Worm (Caenorhabditis elegans): ENCODE measurements around the gene F22B7.3.
A peak's percentile ranks its signal among the peaks of the same experiment; 100 is the strongest.

F22B7.3 gene

DNA sequence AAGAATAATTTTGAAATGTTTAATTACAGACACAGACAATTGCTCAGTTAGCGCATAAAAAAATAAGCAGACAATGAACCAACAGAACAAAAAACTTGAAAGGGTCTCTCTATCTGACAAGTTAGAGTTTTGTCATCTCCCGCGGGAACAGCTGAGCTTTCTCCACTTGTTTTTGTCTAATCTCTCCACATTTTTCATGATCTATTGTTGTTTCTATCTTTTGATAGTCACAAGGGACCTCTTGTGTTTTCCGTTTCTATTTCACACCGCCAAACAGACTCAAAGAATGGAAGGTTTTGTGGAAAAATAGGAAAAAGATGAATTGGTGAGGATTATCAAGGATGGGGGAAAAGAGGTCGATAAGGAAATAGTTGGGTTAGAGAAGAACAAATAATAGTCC is 11.9 kb upstream of the F22B7.3 start:
- TF ChIP-seq lsy-2 (tag; optimal IDR thresholded peaks at IDR 0.05): peak in 1 of 2 experiments; percentile 46
- TF ChIP-seq ztf-11 (tag; optimal IDR thresholded peaks at IDR 0.05): no peak
- peak; percentile 42 for TF ChIP-seq nhr-71 (tag; optimal IDR thresholded peaks at IDR 0.05)
- peak; percentile 61 for TF ChIP-seq rnt-1 (tag; optimal IDR thresholded peaks at IDR 0.05)
- peak; percentile 73 for TF ChIP-seq lin-14 (GFP tag; optimal IDR thresholded peaks at IDR 0.05)
- TF ChIP-seq egl-27 (tag; optimal IDR thresholded peaks at IDR 0.05): no peak

DNA sequence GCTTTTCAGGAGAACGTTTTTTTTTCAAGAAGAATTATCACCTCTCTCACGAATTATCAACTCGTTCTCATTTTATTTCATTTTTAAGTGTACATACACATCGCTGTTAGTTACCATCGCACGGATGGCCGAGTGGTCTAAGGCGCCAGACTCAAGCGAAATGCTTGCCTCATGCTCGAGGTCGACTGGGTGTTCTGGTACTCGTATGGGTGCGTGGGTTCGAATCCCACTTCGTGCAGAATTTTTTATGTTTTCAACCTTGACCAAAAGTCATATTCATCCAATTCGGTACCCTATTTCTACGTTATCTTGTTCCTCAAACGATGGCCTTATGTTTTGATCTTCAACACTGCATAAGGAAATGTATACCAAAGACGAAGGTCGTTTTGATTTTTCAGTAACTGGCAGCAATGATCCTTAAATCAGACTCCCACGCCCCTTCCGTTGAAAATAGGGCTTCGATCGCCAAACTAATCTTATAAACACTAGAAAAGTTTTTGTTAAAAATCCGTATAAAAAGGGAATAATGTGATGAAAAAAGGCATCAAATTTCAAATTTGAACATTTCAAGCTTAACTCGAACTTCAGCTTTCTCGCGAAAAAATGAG is 9.4 kb upstream of the F22B7.3 start, which contains the start of gene fip-1:
TSS of gene fip-1 (plus strand) at position 558 of the 608 bp plus-strand sequence.
- TF ChIP-seq C16A3.4 (tag; optimal IDR thresholded peaks at IDR 0.05) (no peak), xbp-1 (tag; optimal IDR thresholded peaks at IDR 0.05) (no peak), nhr-71 (tag; optimal IDR thresholded peaks at IDR 0.05) (peak; percentile 22), fkh-8 (tag; optimal IDR thresholded peaks at IDR 0.05) (no peak), lin-35 (GFP tag; optimal IDR thresholded peaks at IDR 0.05) (peak in 1 of 2 experiments; percentile 29), lin-13 (GFP tag; optimal IDR thresholded peaks at IDR 0.05) (no peak), fkh-10 (GFP tag; optimal IDR thresholded peaks at IDR 0.05) (no peak), hlh-17 (GFP tag; optimal IDR thresholded peaks at IDR 0.05; ENCODE audit: borderline replicate concordance) (no peak), zip-4 (GFP tag; optimal IDR thresholded peaks at IDR 0.05) (no peak), snu-23 (GFP tag; optimal IDR thresholded peaks at IDR 0.05) (peak; percentile 0), efl-1 (optimal IDR thresholded peaks at IDR 0.05) (no peak), efl-1 (GFP tag; optimal IDR thresholded peaks at IDR 0.05 in 1 of 2) (peak in 1 of 2 experiments; percentile 87)

DNA sequence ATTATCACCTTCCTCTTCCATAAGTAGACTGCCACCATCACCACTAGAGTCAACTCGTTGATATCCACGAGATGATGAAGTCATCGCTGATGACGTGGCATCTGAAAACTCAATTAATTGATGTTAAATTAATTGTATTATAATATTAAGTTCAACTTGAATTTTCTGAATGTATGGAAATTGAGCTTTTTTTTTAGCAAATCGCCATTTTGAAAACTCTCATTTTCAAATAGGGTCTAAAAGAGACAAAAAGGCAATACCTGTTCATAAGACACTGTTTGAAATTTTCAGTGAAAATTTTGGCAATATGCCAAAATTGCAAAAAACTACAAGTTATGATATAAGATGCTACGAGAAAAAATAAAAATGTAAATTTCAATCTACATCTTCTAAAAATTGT is 5.0 kb upstream of the F22B7.3 start, which contains the start of gene twk-7:
TSS of gene twk-7 (minus strand) at position 101 of the 400 bp plus-strand sequence.
- TF ChIP-seq lsy-2 (tag; optimal IDR thresholded peaks at IDR 0.05): no peak
- no peak for TF ChIP-seq ets-5 (GFP tag; IDR thresholded peaks at IDR 0.05)
- TF ChIP-seq sup-37 (GFP tag; optimal IDR thresholded peaks at IDR 0.05): no peak
- no peak for TF ChIP-seq mef-2 (tag; optimal IDR thresholded peaks at IDR 0.05)
- TF ChIP-seq pag-3 (tag; optimal IDR thresholded peaks at IDR 0.05; ENCODE audit: borderline replicate concordance, insufficient read depth): no peak
- no peak for TF ChIP-seq ceh-82 (tag; optimal IDR thresholded peaks at IDR 0.05)
- TF ChIP-seq zip-4 (GFP tag; optimal IDR thresholded peaks at IDR 0.05): no peak
- no peak for TF ChIP-seq snpc-4 (tag; optimal IDR thresholded peaks at IDR 0.05)
- TF ChIP-seq mab-9 (GFP tag; IDR thresholded peaks at IDR 0.05): no peak
- TF ChIP-seq ztf-4 (tag; optimal IDR thresholded peaks at IDR 0.05): no peak
- TF ChIP-seq C04F5.9 (tag; optimal IDR thresholded peaks at IDR 0.05): no peak

DNA sequence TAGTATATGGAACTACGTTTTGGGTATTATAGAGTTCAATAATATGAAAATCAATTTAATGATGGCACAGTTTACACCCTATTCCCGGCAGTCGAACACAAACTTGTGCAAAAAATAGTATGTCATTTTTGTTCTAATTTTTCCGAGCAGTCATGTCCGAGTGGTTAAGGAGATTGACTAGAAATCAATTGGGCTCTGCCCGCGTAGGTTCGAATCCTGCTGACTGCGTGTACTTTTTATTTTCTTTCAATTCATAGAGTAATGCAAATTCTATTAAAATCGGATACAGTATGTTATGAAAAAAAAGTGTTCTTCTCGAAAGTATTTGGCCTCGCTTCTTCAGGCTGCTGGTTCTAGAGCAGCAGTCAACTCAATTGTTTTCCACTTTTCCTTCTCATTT is 2.7 kb upstream of the F22B7.3 start:
- TF ChIP-seq lin-39 (tag; optimal IDR thresholded peaks at IDR 0.05) (no peak), efl-1 (optimal IDR thresholded peaks at IDR 0.05) (no peak), efl-1 (GFP tag; optimal IDR thresholded peaks at IDR 0.05 in 1 of 2) (peak in 1 of 2 experiments; percentile 46)

DNA sequence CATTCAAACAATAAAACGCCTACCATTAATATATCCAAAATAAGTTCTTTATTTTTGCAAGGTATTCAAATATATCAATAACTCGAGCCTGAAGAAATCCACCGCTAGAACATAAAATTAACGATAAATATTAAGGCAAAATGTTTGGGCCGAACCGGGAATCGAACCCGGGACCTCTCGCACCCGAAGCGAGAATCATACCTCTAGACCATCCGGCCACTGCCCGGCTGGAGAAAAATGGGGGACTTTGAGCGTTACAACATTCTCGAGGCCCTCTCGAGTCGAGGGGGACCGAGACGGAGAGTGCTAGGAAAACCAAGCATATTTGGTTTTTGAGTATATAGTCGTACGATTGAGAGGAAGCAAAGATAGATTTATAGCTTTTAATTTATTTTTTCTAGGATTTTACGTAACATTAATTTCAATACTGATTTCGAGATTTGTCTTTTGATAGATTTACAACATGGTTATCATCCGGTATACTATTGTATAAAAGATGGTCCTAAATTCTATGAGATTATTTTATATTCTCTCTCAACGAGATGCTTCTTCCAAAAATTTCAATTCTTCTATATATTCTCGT is 1.6 kb downstream of the F22B7.3 start, which contains the start of gene flp-23:
TSS of gene flp-23 (plus strand) at position 533 of the 583 bp plus-strand sequence.
- TF ChIP-seq swsn-7 (tag; optimal IDR thresholded peaks at IDR 0.05) (peak; percentile 48), nhr-11 (tag; optimal IDR thresholded peaks at IDR 0.05) (no peak), lsy-2 (tag; optimal IDR thresholded peaks at IDR 0.05) (peak; percentile 29 to 50), ceh-82 (tag; optimal IDR thresholded peaks at IDR 0.05) (peak in 1 of 3 experiments; percentile 37), nhr-12 (tag; optimal IDR thresholded peaks at IDR 0.05) (no peak), zip-4 (GFP tag; optimal IDR thresholded peaks at IDR 0.05) (no peak), zag-1 (tag; optimal IDR thresholded peaks at IDR 0.05) (no peak), nhr-28 (tag; optimal IDR thresholded peaks at IDR 0.05) (no peak), C16A3.4 (tag; optimal IDR thresholded peaks at IDR 0.05) (peak; percentile 12), nhr-84 (tag; optimal IDR thresholded peaks at IDR 0.05) (no peak), dpl-1 (GFP tag; optimal IDR thresholded peaks at IDR 0.05) (peak in 2 of 3 experiments; percentile 24 to 30), skn-1 (tag; optimal IDR thresholded peaks at IDR 0.05) (peak; percentile 36), ztf-4 (tag; optimal IDR thresholded peaks at IDR 0.05) (no peak), nhr-20 (tag; optimal IDR thresholded peaks at IDR 0.05) (peak; percentile 9), lin-14 (GFP tag; optimal IDR thresholded peaks at IDR 0.05) (peak; percentile 52), nhr-90 (tag; optimal IDR thresholded peaks at IDR 0.05; ENCODE audit: poor library complexity) (peak; percentile 22), snu-23 (GFP tag; optimal IDR thresholded peaks at IDR 0.05) (peak; percentile 62), vab-15 (tag; optimal IDR thresholded peaks at IDR 0.05) (no peak), ceh-8 (GFP tag; optimal IDR thresholded peaks at IDR 0.05) (no peak), fkh-10 (GFP tag; optimal IDR thresholded peaks at IDR 0.05) (no peak), mdl-1 (tag; optimal IDR thresholded peaks at IDR 0.05) (peak in 1 of 2 experiments; percentile 23), tbx-2 (tag; optimal IDR thresholded peaks at IDR 0.05) (peak; percentile 28), xbp-1 (tag; optimal IDR thresholded peaks at IDR 0.05) (peak; percentile 34), irx-1 (tag; optimal IDR thresholded peaks at IDR 0.05) (no peak)

Data from whole organism, L1 larva.